Fruit fly (Drosophila melanogaster) whole organism, embryonic: ENCODE measurements around the gene Cyp308a1.
A peak's percentile ranks its signal among the peaks of the same experiment; 100 is the strongest.

Source experiments
- Adf1 ChIP-seq: fragments of 200-800 bp; sonication (Bioruptor generic); IDR thresholded peaks from 2 replicates; pipeline ENCODE4 v1.3.6; 2022; ENCODE audit warnings: missing biosample characterization, missing genetic modification characterization
- Bdp1 ChIP-seq: fragments of 200-800 bp; sonication (Bioruptor generic); optimal IDR thresholded peaks from 3 replicates; lab custom pipeline; 2016; ENCODE audit warnings: missing biosample characterization, missing genetic modification characterization
- Blimp-1 ChIP-seq: fragments of 200-800 bp; sonication (Bioruptor generic); optimal IDR thresholded peaks from 3 replicates; lab custom pipeline; 2018; ENCODE audit warnings: missing biosample characterization, missing genetic modification characterization, mild to moderate bottlenecking, moderate library complexity, missing genetic modification reagents
- BtbVII ChIP-seq: fragments of 200-800 bp; sonication (Bioruptor generic); optimal IDR thresholded peaks from 3 replicates; lab custom pipeline; 2017; ENCODE audit warnings: missing biosample characterization, mild to moderate bottlenecking, missing genetic modification characterization
- CG11093 ChIP-seq: fragments of 200-800 bp; sonication (Bioruptor generic); IDR thresholded peaks from 3 replicates; pipeline ENCODE4 v1.3.6; 2022; ENCODE audit warnings: missing biosample characterization, missing genetic modification characterization
- CG11398 ChIP-seq: fragments of 200-800 bp; sonication (Bioruptor generic); optimal IDR thresholded peaks from 2 replicates; lab custom pipeline; 2016; ENCODE audit warnings: missing biosample characterization, missing genetic modification characterization
- CG11696 ChIP-seq: fragments of 200-800 bp; sonication (Bioruptor generic); IDR thresholded peaks from 2 replicates; pipeline ENCODE4 v1.3.6; 2022; ENCODE audit warnings: missing biosample characterization, missing genetic modification characterization
- CG13287 ChIP-seq: fragments of 200-800 bp; sonication (Bioruptor generic); IDR thresholded peaks from 2 replicates; pipeline ENCODE4 v1.3.6; 2022; ENCODE audit warnings: missing biosample characterization, missing genetic modification characterization; ENCODE audit not compliant: partially characterized antibody
- CG14441 ChIP-seq: fragments of 200-800 bp; sonication (Bioruptor generic); IDR thresholded peaks from 2 replicates; pipeline ENCODE4 v1.3.6; 2022; ENCODE audit warnings: missing biosample characterization, missing genetic modification characterization
- CG17359 ChIP-seq: fragments of 200-800 bp; sonication (Bioruptor generic); optimal IDR thresholded peaks from 3 replicates; lab custom pipeline; 2018; ENCODE audit warnings: missing biosample characterization, mild to moderate bottlenecking, missing genetic modification characterization, moderate library complexity
- CG18011 ChIP-seq: fragments of 200-800 bp; sonication (Bioruptor generic); optimal IDR thresholded peaks from 2 replicates; lab custom pipeline; 2017; ENCODE audit warnings: missing biosample characterization, missing genetic modification characterization, mild to moderate bottlenecking, moderate library complexity, missing genotype
- CG18262 ChIP-seq: fragments of 200-800 bp; optimal IDR thresholded peaks from 3 replicates; lab custom pipeline; 2019; ENCODE audit warnings: missing biosample characterization, mild to moderate bottlenecking, missing genetic modification characterization, moderate library complexity
- CG30020 ChIP-seq: fragments of 200-800 bp; optimal IDR thresholded peaks from 2 replicates; lab custom pipeline; 2019; ENCODE audit warnings: missing biosample characterization, mild to moderate bottlenecking, missing genetic modification characterization, moderate library complexity
- CG31224 ChIP-seq: fragments of 200-800 bp; sonication (Bioruptor generic); IDR thresholded peaks from 2 replicates; pipeline ENCODE4 v1.3.6; 2022; ENCODE audit warnings: missing biosample characterization, missing genetic modification characterization
- CG3163 ChIP-seq: fragments of 200-800 bp; sonication (Bioruptor generic); optimal IDR thresholded peaks from 3 replicates; lab custom pipeline; 2016; ENCODE audit warnings: missing biosample characterization, missing genetic modification characterization
- CG34422 ChIP-seq: fragments of 200-800 bp; sonication (Bioruptor generic); IDR thresholded peaks from 3 replicates; pipeline ENCODE4 v1.3.6; 2022; ENCODE audit warnings: missing biosample characterization, missing genetic modification characterization
- CG5180 ChIP-seq: fragments of 200-800 bp; sonication (Bioruptor generic); optimal IDR thresholded peaks from 3 replicates; lab custom pipeline; 2017; ENCODE audit warnings: missing biosample characterization, missing genetic modification characterization, mild to moderate bottlenecking, moderate library complexity, missing genetic modification reagents
- CG5953 ChIP-seq: fragments of 200-800 bp; sonication (Bioruptor generic); IDR thresholded peaks from 2 replicates; pipeline ENCODE4 v1.3.6; 2022; ENCODE audit warnings: missing biosample characterization, missing genetic modification characterization
- CG6654 ChIP-seq: fragments of 200-800 bp; sonication (Bioruptor generic); optimal IDR thresholded peaks from 2 replicates; lab custom pipeline; 2017; ENCODE audit warnings: missing biosample characterization, mild to moderate bottlenecking, missing genetic modification characterization
- CG7372 ChIP-seq: fragments of 200-800 bp; sonication (Bioruptor generic); IDR thresholded peaks from 2 replicates; pipeline ENCODE4 v1.3.6; 2022; ENCODE audit warnings: missing biosample characterization, missing genetic modification characterization
- CG8281 ChIP-seq: fragments of 200-800 bp; sonication (Bioruptor generic); optimal IDR thresholded peaks from 2 replicates; lab custom pipeline; 2018; ENCODE audit warnings: missing biosample characterization, mild to moderate bottlenecking, missing genetic modification characterization, moderate library complexity
- CG9932 ChIP-seq: fragments of 200-800 bp; sonication (Bioruptor generic); IDR thresholded peaks from 2 replicates; pipeline ENCODE4 v1.3.6; 2022; ENCODE audit warnings: missing biosample characterization, missing genetic modification characterization
- CoRest ChIP-seq: fragments of 200-800 bp; sonication (Bioruptor generic); optimal IDR thresholded peaks from 3 replicates; lab custom pipeline; 2018; ENCODE audit warnings: missing biosample characterization, mild to moderate bottlenecking, missing genetic modification characterization, moderate library complexity
- CrebB ChIP-seq: fragments of 200-800 bp; sonication (Bioruptor generic); optimal IDR thresholded peaks from 3 replicates; lab custom pipeline; 2018; ENCODE audit warnings: missing biosample characterization, mild to moderate bottlenecking, missing genetic modification characterization
- Dad ChIP-seq: fragments of 200-800 bp; sonication (Bioruptor generic); optimal IDR thresholded peaks from 3 replicates; lab custom pipeline; 2016; ENCODE audit warnings: missing biosample characterization, missing genetic modification characterization
- Deaf1 ChIP-seq: fragments of 200-800 bp; optimal IDR thresholded peaks from 3 replicates; lab custom pipeline; 2019; ENCODE audit warnings: missing biosample characterization, mild to moderate bottlenecking, missing genetic modification characterization, moderate library complexity
- Dfd ChIP-seq, 2 experiments: fragments of >200 bp; optimal IDR thresholded peaks; 2 replicates each; lab custom pipeline; 2017; ENCODE audit warnings: missing biosample characterization in 2 of 2, missing genetic modification characterization in 2 of 2
- Gsc ChIP-seq: fragments of 200-800 bp; sonication (Bioruptor generic); IDR thresholded peaks from 2 replicates; pipeline ENCODE4 v1.3.6; 2022; ENCODE audit warnings: missing biosample characterization, missing genetic modification characterization
- HLH3B ChIP-seq: fragments of 200-800 bp; sonication (Bioruptor generic); IDR thresholded peaks from 2 replicates; pipeline ENCODE4 v1.3.6; 2022; ENCODE audit warnings: missing biosample characterization, missing genetic modification characterization
- HmgD ChIP-seq: fragments of 200-800 bp; sonication (Bioruptor generic); optimal IDR thresholded peaks from 3 replicates; lab custom pipeline; 2016; ENCODE audit warnings: missing biosample characterization, missing genetic modification characterization
- Jarid2 ChIP-seq: fragments of 200-800 bp; sonication (Bioruptor generic); optimal IDR thresholded peaks from 3 replicates; lab custom pipeline; 2017; ENCODE audit warnings: mild to moderate bottlenecking, missing biosample characterization, missing genetic modification reagents, missing genetic modification characterization
- Lpt ChIP-seq: fragments of >200 bp; optimal IDR thresholded peaks from 2 replicates; lab custom pipeline; 2018; ENCODE audit warnings: missing biosample characterization, missing genetic modification characterization
- Med ChIP-seq: fragments of 200-800 bp; sonication (Bioruptor generic); peaks from one replicate; lab custom pipeline; 2016; ENCODE audit warnings: missing biosample characterization, missing genetic modification characterization, mild to moderate bottlenecking, inconsistent platforms, moderate library complexity
- NK7.1 ChIP-seq: fragments of 200-800 bp; sonication (Bioruptor generic); optimal IDR thresholded peaks from 3 replicates; lab custom pipeline; 2016; ENCODE audit warnings: missing biosample characterization, missing genetic modification characterization
- Opbp ChIP-seq: fragments of 200-800 bp; sonication (Bioruptor generic); IDR thresholded peaks from 3 replicates; pipeline ENCODE4 v1.3.6; 2022; ENCODE audit warnings: missing biosample characterization, missing genetic modification characterization; ENCODE audit not compliant: partially characterized antibody
- Trl ChIP-seq, 3 experiments: fragments of >200 bp in 2 of 3; fragments of 200-800 bp in 1 of 3; sonication (Bioruptor generic) in 1 of 3; optimal IDR thresholded peaks; 2 replicates in 1 of 3; 3 replicates in 2 of 3; lab custom pipeline; 2016 to 2017; ENCODE audit warnings: missing biosample characterization in 1 of 3, missing genetic modification characterization in 1 of 3
- amos ChIP-seq: fragments of 200-800 bp; sonication (Bioruptor generic); IDR thresholded peaks from 2 replicates; pipeline ENCODE4 v1.3.6; 2022; ENCODE audit warnings: missing biosample characterization, missing genetic modification characterization; ENCODE audit not compliant: partially characterized antibody
- crol ChIP-seq: fragments of 200-800 bp; sonication (Bioruptor generic); IDR thresholded peaks from 2 replicates; pipeline ENCODE4 v1.3.6; 2022; ENCODE audit warnings: missing biosample characterization, missing genetic modification characterization
- grau ChIP-seq: fragments of 200-800 bp; optimal IDR thresholded peaks from 3 replicates; lab custom pipeline; 2019; ENCODE audit warnings: missing biosample characterization, mild to moderate bottlenecking, missing genetic modification characterization, moderate library complexity
- gsb ChIP-seq: fragments of 200-800 bp; sonication (Bioruptor generic); IDR thresholded peaks from 2 replicates; pipeline ENCODE4 v1.3.6; 2022; ENCODE audit warnings: missing biosample characterization, missing genetic modification characterization
- hth ChIP-seq: fragments of >200 bp; optimal IDR thresholded peaks from 2 replicates; lab custom pipeline; 2017; ENCODE audit warnings: inconsistent platforms
- knrl ChIP-seq: fragments of 200-800 bp; sonication (Bioruptor generic); IDR thresholded peaks from 3 replicates; pipeline ENCODE4 v1.3.6; 2022; ENCODE audit warnings: missing biosample characterization, missing genetic modification characterization; ENCODE audit not compliant: partially characterized antibody
- mirr ChIP-seq: fragments of 200-800 bp; sonication (Bioruptor generic); optimal IDR thresholded peaks from 3 replicates; lab custom pipeline; 2018; ENCODE audit warnings: missing biosample characterization, mild to moderate bottlenecking, missing genetic modification characterization
- mld ChIP-seq: fragments of 200-800 bp; sonication (Bioruptor generic); IDR thresholded peaks from 3 replicates; pipeline ENCODE4 v1.3.6; 2022; ENCODE audit warnings: missing biosample characterization, missing genetic modification characterization; ENCODE audit not compliant: partially characterized antibody
- pum ChIP-seq: fragments of 200-800 bp; sonication (Bioruptor generic); optimal IDR thresholded peaks from 2 replicates; lab custom pipeline; 2016; ENCODE audit warnings: missing biosample characterization, missing genetic modification characterization
- slbo ChIP-seq: fragments of 200-800 bp; sonication (Bioruptor generic); IDR thresholded peaks from 2 replicates; pipeline ENCODE4 v1.3.6; 2022; ENCODE audit warnings: missing biosample characterization, missing genetic modification characterization
- tgo ChIP-seq: fragments of 200-800 bp; sonication (Bioruptor generic); IDR thresholded peaks from 3 replicates; pipeline ENCODE4 v1.3.6; 2022; ENCODE audit warnings: missing biosample characterization, missing genetic modification characterization
- vvl ChIP-seq: fragments of 200-800 bp; sonication (Bioruptor generic); IDR thresholded peaks from 2 replicates; pipeline ENCODE4 v1.3.6; 2022; ENCODE audit warnings: missing biosample characterization, missing genetic modification characterization
- z ChIP-seq: fragments of 200-800 bp; sonication (Bioruptor generic); IDR thresholded peaks from 3 replicates; pipeline ENCODE4 v1.3.6; 2022; ENCODE audit warnings: missing biosample characterization, missing genetic modification characterization

Gene Cyp308a1

dm6 chrX:18663362-18663761 is 46.3 kb upstream of the Cyp308a1 start (continued):
- no peak for TF ChIP-seq Dfd (GFP tag; optimal IDR thresholded peaks at IDR 0.05; lab: Kevin White, UChicago)
- TF ChIP-seq CG34422 (GFP tag; lab: Robert Waterston, UW): no peak

- TF ChIP-seq CrebB (tag; lab: Kevin White, UChicago) (no peak), grau (no peak), CG11398 (GFP tag; lab: Kevin White, UChicago) (no peak), CG31224 (no peak), NK7.1 (GFP tag; lab: Kevin White, UChicago) (no peak), BtbVII (GFP tag; lab: Kevin White, UChicago) (no peak), CG18262 (tag; lab: Kevin White, UChicago) (no peak), Gsc (no peak), CG6654 (GFP tag; lab: Kevin White, UChicago) (no peak), Deaf1 (tag; lab: Kevin White, UChicago) (peak; percentile 33), CG3163 (GFP tag; lab: Kevin White, UChicago) (peak; percentile 81), CG13287 (GFP tag; lab: Robert Waterston, UW) (no peak), mld (GFP tag; lab: Robert Waterston, UW) (no peak), tgo (no peak), Jarid2 (peak; percentile 36), CG8281 (tag; lab: Kevin White, UChicago) (no peak), CG14441 (GFP tag; lab: Robert Waterston, UW) (no peak), hth (lab: Kevin White, UChicago) (no peak), CG18011 (GFP tag; lab: Kevin White, UChicago) (no peak), vvl (GFP tag; lab: Robert Waterston, UW) (0 out of 2 replicates have a peak, but pooled peaks have one; percentile 13), CG5180 (GFP tag; lab: Kevin White, UChicago) (peak; percentile 98), CG5953 (GFP tag; lab: Robert Waterston, UW) (no peak), CG9932 (GFP tag; lab: Robert Waterston, UW) (no peak), Lpt (GFP tag; lab: Kevin White, UChicago) (no peak), pum (GFP tag; lab: Kevin White, UChicago) (no peak), z (peak; percentile 92), gsb (GFP tag; lab: Robert Waterston, UW) (no peak), HmgD (GFP tag; lab: Kevin White, UChicago) (no peak), Bdp1 (GFP tag; lab: Kevin White, UChicago) (no peak), CG30020 (tag; lab: Kevin White, UChicago) (no peak), Blimp-1 (GFP tag; lab: Kevin White, UChicago) (peak; percentile 7), mirr (GFP tag; lab: Kevin White, UChicago) (no peak), Trl (optimal IDR thresholded peaks at IDR 0.05; lab: Kevin White, UChicago) (peak in 1 of 2 experiments; percentile 13), Trl (GFP tag; optimal IDR thresholded peaks at IDR 0.05; lab: Kevin White, UChicago) (no peak), CoRest (tag; lab: Kevin White, UChicago) (no peak), Opbp (GFP tag; lab: Robert Waterston, UW) (no peak), crol (peak; percentile 16; the same call in 1 of the 2 replicates), Adf1 (peak; percentile 30; the same call in 1 of the 2 replicates), amos (no peak), slbo (GFP tag; lab: Robert Waterston, UW) (no peak), CG7372 (GFP tag; lab: Robert Waterston, UW) (peak; percentile 56), CG17359 (no peak), knrl (GFP tag; lab: Robert Waterston, UW) (0 out of 3 replicates have a peak, but pooled peaks have one; percentile 9), Med (peak; percentile 13), HLH3B (no peak), CG11093 (no peak), Dad (no peak), CG11696 (GFP tag; lab: Robert Waterston, UW) (no peak)
These were observed 43.9 kb upstream of the Cyp308a1 start for dm6 chrX:18665715-18666267.
